Worm (Caenorhabditis elegans): ENCODE results near the gene ZK643.2.

- TF ChIP-seq flt-1 (GFP tag; IDR thresholded peaks at IDR 0.05), result no peak
- no peak for TF ChIP-seq T22C8.4 (GFP tag; IDR thresholded peaks at IDR 0.05)
- TF ChIP-seq ztf-23 (GFP tag; IDR thresholded peaks at IDR 0.05), result no peak
These were observed 28.6 kb downstream of the ZK643.2 start for ce11 chrIII:8984960-8985359.
